Worm (Caenorhabditis elegans) whole organism, late embryonic: ENCODE measurements around the gene K03B8.8.

Experiments
- C08G9.2 ChIP-seq: sonication (generic microtip); optimal IDR thresholded peaks from 2 replicates; lab custom pipeline; 2016; ENCODE audit warnings: mild to moderate bottlenecking, missing genetic modification characterization, moderate library complexity, missing compliant biosample characterization
- C38D4.7 ChIP-seq: fragments of 200-800 bp; sonication (Bioruptor generic); optimal IDR thresholded peaks from 2 replicates; lab custom pipeline; 2018; ENCODE audit warnings: mild to moderate bottlenecking, missing genetic modification characterization, moderate library complexity, missing compliant biosample characterization
- F13H6.1 ChIP-seq: sonication (generic microtip); optimal IDR thresholded peaks from 2 replicates; lab custom pipeline; 2016; ENCODE audit warnings: missing genetic modification characterization, missing compliant biosample characterization
- K02D7.2 ChIP-seq: sonication (generic microtip); optimal IDR thresholded peaks from 2 replicates; lab custom pipeline; 2017; ENCODE audit warnings: mild to moderate bottlenecking, missing genetic modification characterization, missing compliant biosample characterization
- K09A11.1 ChIP-seq: sonication (generic microtip); optimal IDR thresholded peaks from 2 replicates; lab custom pipeline; 2017; ENCODE audit warnings: antibody characterized with exemption, mild to moderate bottlenecking, missing genetic modification characterization, missing compliant biosample characterization; ENCODE audit not compliant: insufficient read depth
- Y22D7AL.16 ChIP-seq: sonication (generic microtip); optimal IDR thresholded peaks from 2 replicates; lab custom pipeline; 2016; ENCODE audit warnings: missing genetic modification characterization, missing compliant biosample characterization
- ahr-1 ChIP-seq: sonication (generic microtip); optimal IDR thresholded peaks from 2 replicates; lab custom pipeline; 2016; ENCODE audit warnings: missing genetic modification characterization, missing compliant biosample characterization
- ama-1 ChIP-seq: fragments of 150-350 bp; optimal IDR thresholded peaks from 2 replicates; lab custom pipeline; 2014
- ceh-14 ChIP-seq: sonication (generic microtip); optimal IDR thresholded peaks from 2 replicates; lab custom pipeline; 2016; ENCODE audit warnings: missing genotype, missing genetic modification characterization, missing compliant biosample characterization
- ceh-18 ChIP-seq: sonication (generic microtip); optimal IDR thresholded peaks from 2 replicates; lab custom pipeline; 2016; ENCODE audit warnings: missing genetic modification characterization, missing compliant biosample characterization
- ceh-22 ChIP-seq: sonication (generic microtip); optimal IDR thresholded peaks from 2 replicates; lab custom pipeline; 2017; ENCODE audit warnings: missing biosample characterization, missing genetic modification characterization
- ceh-24 ChIP-seq: sonication (generic microtip); optimal IDR thresholded peaks from 2 replicates; lab custom pipeline; 2016; ENCODE audit warnings: mild to moderate bottlenecking, missing genetic modification characterization, missing compliant biosample characterization
- ceh-30 ChIP-seq: fragments of 150-350 bp; optimal IDR thresholded peaks from 2 replicates; lab custom pipeline; 2014; ENCODE audit warnings: missing biosample characterization, missing genetic modification characterization
- ceh-45 ChIP-seq: fragments of 200-800 bp; sonication (Bioruptor generic); IDR thresholded peaks from 2 replicates; pipeline ENCODE4 v1.3.6; 2022; ENCODE audit warnings: missing genetic modification reagents, missing genetic modification characterization, missing compliant biosample characterization
- ceh-48 ChIP-seq: sonication (generic microtip); optimal IDR thresholded peaks from 2 replicates; lab custom pipeline; 2016; ENCODE audit warnings: missing genetic modification characterization, inconsistent platforms, missing compliant biosample characterization
- ceh-6 ChIP-seq: fragments of 200-800 bp; sonication (Bioruptor generic); optimal IDR thresholded peaks from 2 replicates; lab custom pipeline; 2018; ENCODE audit warnings: mild to moderate bottlenecking, missing genetic modification characterization, missing compliant biosample characterization
- ceh-9 ChIP-seq: sonication (generic microtip); optimal IDR thresholded peaks from 2 replicates; lab custom pipeline; 2016; ENCODE audit warnings: mild to moderate bottlenecking, missing genetic modification characterization, inconsistent platforms, missing compliant biosample characterization
- che-1 ChIP-seq: sonication (generic microtip); optimal IDR thresholded peaks from 2 replicates; lab custom pipeline; 2016; ENCODE audit warnings: mild to moderate bottlenecking, missing genetic modification characterization, missing compliant biosample characterization
- dmd-4 ChIP-seq: sonication (generic microtip); optimal IDR thresholded peaks from 2 replicates; lab custom pipeline; 2016; ENCODE audit warnings: borderline replicate concordance, missing genetic modification characterization, missing compliant biosample characterization
- dve-1 ChIP-seq: sonication (generic microtip); optimal IDR thresholded peaks from 2 replicates; lab custom pipeline; 2017; ENCODE audit warnings: antibody characterized with exemption, mild to moderate bottlenecking, missing genetic modification characterization, missing compliant biosample characterization
- ets-4 ChIP-seq: sonication (generic microtip); optimal IDR thresholded peaks from 2 replicates; lab custom pipeline; 2016; ENCODE audit warnings: missing genetic modification characterization, missing compliant biosample characterization
- fax-1 ChIP-seq: sonication (generic microtip); optimal IDR thresholded peaks from 2 replicates; lab custom pipeline; 2016; ENCODE audit warnings: missing genotype, missing genetic modification characterization, missing compliant biosample characterization
- fkh-10 ChIP-seq: fragments of 150-350 bp; optimal IDR thresholded peaks from 2 replicates; lab custom pipeline; 2014; ENCODE audit warnings: missing biosample characterization, missing genetic modification reagents, missing genetic modification characterization
- hlh-30 ChIP-seq: sonication (generic microtip); optimal IDR thresholded peaks from 2 replicates; lab custom pipeline; 2017; ENCODE audit warnings: antibody characterized with exemption, missing genetic modification characterization, missing compliant biosample characterization; ENCODE audit not compliant: insufficient read depth
- hlh-6 ChIP-seq: sonication (generic microtip); optimal IDR thresholded peaks from 2 replicates; lab custom pipeline; 2016; ENCODE audit warnings: missing genotype, missing genetic modification characterization, missing compliant biosample characterization
- hlh-8 ChIP-seq: sonication (generic microtip); optimal IDR thresholded peaks from 2 replicates; lab custom pipeline; 2016; ENCODE audit warnings: missing genotype, missing genetic modification characterization, missing compliant biosample characterization
- lim-6 ChIP-seq: sonication (generic microtip); optimal IDR thresholded peaks from 2 replicates; lab custom pipeline; 2016; ENCODE audit warnings: missing genetic modification characterization, missing compliant biosample characterization
- lin-11 ChIP-seq: fragments of 200-800 bp; sonication (Bioruptor generic); optimal IDR thresholded peaks from 2 replicates; lab custom pipeline; 2018; ENCODE audit warnings: mild to moderate bottlenecking, missing genetic modification characterization, missing compliant biosample characterization
- madf-2 ChIP-seq: sonication (generic microtip); optimal IDR thresholded peaks from 2 replicates; lab custom pipeline; 2017; ENCODE audit warnings: missing genetic modification characterization, missing compliant biosample characterization
- mec-3 ChIP-seq: sonication (generic microtip); optimal IDR thresholded peaks from 2 replicates; lab custom pipeline; 2016; ENCODE audit warnings: borderline replicate concordance, missing genetic modification characterization, missing compliant biosample characterization
- nfya-1 ChIP-seq: sonication (generic microtip); optimal IDR thresholded peaks from 2 replicates; lab custom pipeline; 2017; ENCODE audit warnings: missing genetic modification characterization, mild to moderate bottlenecking, missing compliant biosample characterization, antibody characterized with exemption, moderate library complexity
- nhr-11 ChIP-seq: fragments of 150-350 bp; optimal IDR thresholded peaks from 2 replicates; lab custom pipeline; 2014; ENCODE audit warnings: missing biosample characterization, missing genetic modification characterization
- nhr-232 ChIP-seq: sonication (generic microtip); optimal IDR thresholded peaks from 2 replicates; lab custom pipeline; 2016; ENCODE audit warnings: missing genetic modification characterization, missing compliant biosample characterization
- npax-4 ChIP-seq: sonication (generic microtip); optimal IDR thresholded peaks from 2 replicates; lab custom pipeline; 2016; ENCODE audit warnings: missing genetic modification characterization, missing compliant biosample characterization
- pag-3 ChIP-seq: sonication (generic microtip); optimal IDR thresholded peaks from 2 replicates; lab custom pipeline; 2016; ENCODE audit warnings: missing compliant biosample characterization, missing genetic modification characterization, borderline replicate concordance
- pat-9 ChIP-seq: fragments of 200-800 bp; sonication (Bioruptor generic); optimal IDR thresholded peaks from 2 replicates; lab custom pipeline; 2018; ENCODE audit warnings: mild to moderate bottlenecking, missing genetic modification characterization, moderate library complexity, missing compliant biosample characterization
- pha-2 ChIP-seq: sonication (generic microtip); optimal IDR thresholded peaks from 2 replicates; lab custom pipeline; 2017; ENCODE audit warnings: mild to moderate bottlenecking, missing genetic modification characterization, missing compliant biosample characterization
- pha-4 ChIP-seq: fragments of 150-350 bp; optimal IDR thresholded peaks from 2 replicates; lab custom pipeline; 2018; ENCODE audit warnings: missing biosample characterization, missing genetic modification reagents, missing genetic modification characterization
- pqm-1 ChIP-seq: sonication (generic microtip); optimal IDR thresholded peaks from 2 replicates; lab custom pipeline; 2016; ENCODE audit warnings: missing genetic modification characterization, missing compliant biosample characterization
- ref-2 ChIP-seq: sonication (generic microtip); optimal IDR thresholded peaks from 2 replicates; lab custom pipeline; 2016; ENCODE audit warnings: missing genetic modification characterization, missing compliant biosample characterization
- sdc-2 ChIP-seq: sonication (generic microtip); optimal IDR thresholded peaks from 2 replicates; lab custom pipeline; 2016; ENCODE audit warnings: missing genotype, missing genetic modification characterization, missing compliant biosample characterization
- sox-2 ChIP-seq: fragments of 200-800 bp; sonication (Bioruptor generic); IDR thresholded peaks from 2 replicates; pipeline ENCODE4 v1.3.6; 2022; ENCODE audit warnings: missing genetic modification reagents, missing genetic modification characterization, missing compliant biosample characterization
- syd-9 ChIP-seq: sonication (generic microtip); optimal IDR thresholded peaks from 2 replicates; lab custom pipeline; 2016; ENCODE audit warnings: mild to moderate bottlenecking, missing genetic modification characterization, moderate library complexity, missing compliant biosample characterization
- tbx-2 ChIP-seq: sonication (generic microtip); optimal IDR thresholded peaks from 2 replicates; lab custom pipeline; 2016; ENCODE audit warnings: missing genetic modification characterization, missing compliant biosample characterization
- tbx-7 ChIP-seq: sonication (generic microtip); optimal IDR thresholded peaks from 2 replicates; lab custom pipeline; 2016; ENCODE audit warnings: missing genotype, missing genetic modification characterization, missing compliant biosample characterization
- ttx-3 ChIP-seq: sonication (generic microtip); optimal IDR thresholded peaks from 2 replicates; lab custom pipeline; 2016; ENCODE audit warnings: missing genetic modification reagents, missing genetic modification characterization, missing compliant biosample characterization
- unc-42 ChIP-seq: sonication (generic microtip); optimal IDR thresholded peaks from 2 replicates; lab custom pipeline; 2016; ENCODE audit warnings: missing genotype, missing genetic modification characterization, missing compliant biosample characterization
- unc-55 ChIP-seq: sonication (generic microtip); optimal IDR thresholded peaks from 2 replicates; lab custom pipeline; 2017; ENCODE audit warnings: missing biosample characterization, missing genetic modification reagents, missing genetic modification characterization
- unc-86 ChIP-seq: sonication (generic microtip); optimal IDR thresholded peaks from 2 replicates; lab custom pipeline; 2016; ENCODE audit warnings: missing genetic modification characterization, missing compliant biosample characterization
- zip-5 ChIP-seq: sonication (generic microtip); optimal IDR thresholded peaks from 2 replicates; lab custom pipeline; 2016; ENCODE audit warnings: missing genetic modification characterization, missing compliant biosample characterization
- ztf-16 ChIP-seq: sonication (generic microtip); optimal IDR thresholded peaks from 2 replicates; lab custom pipeline; 2017; ENCODE audit warnings: missing genetic modification characterization, missing compliant biosample characterization

Gene K03B8.8

ce11 chrV:11379341-11379740, 31.5 kb downstream of the K03B8.8 start:
- TF ChIP-seq unc-42 (tag; lab: Kevin White, UChicago), result peak; percentile 52
- no peak for TF ChIP-seq C38D4.7

ce11 chrV:11375150-11375792, 35.5 kb downstream of the K03B8.8 start, which contains the start of gene cnb-1:
Gene cnb-1, plus strand, starts transcription at chrV:11375742.
- peak; percentile 62 for TF ChIP-seq hlh-8 (tag; lab: Kevin White, UChicago)
- no peak for TF ChIP-seq sox-2 (GFP tag; lab: Robert Waterston, UW)
- no peak for TF ChIP-seq pat-9
- TF ChIP-seq nhr-232 (tag; lab: Kevin White, UChicago), result no peak
- TF ChIP-seq pha-2 (tag; lab: Kevin White, UChicago), result no peak
- TF ChIP-seq ahr-1, result no peak
- no peak for TF ChIP-seq che-1 (tag; lab: Kevin White, UChicago)
- no peak for TF ChIP-seq ztf-16
- no peak for TF ChIP-seq lin-11 (tag; lab: Kevin White, UChicago)
- TF ChIP-seq pha-4 (tag; lab: Kevin White, UChicago), result no peak
- no peak for TF ChIP-seq dmd-4 (tag; lab: Kevin White, UChicago)
- no peak for TF ChIP-seq K09A11.1 (tag; lab: Kevin White, UChicago)
- peak; percentile 69 for TF ChIP-seq ref-2
- peak; percentile 48 for TF ChIP-seq unc-42 (tag; lab: Kevin White, UChicago)
- TF ChIP-seq ceh-48, result peak; percentile 86
- no peak for TF ChIP-seq ceh-9 (tag; lab: Kevin White, UChicago)
- peak; percentile 29 for TF ChIP-seq hlh-6 (tag; lab: Kevin White, UChicago)
- no peak for TF ChIP-seq K02D7.2
- TF ChIP-seq lim-6 (tag; lab: Kevin White, UChicago), result peak; percentile 16
- TF ChIP-seq ceh-45, result no peak
- TF ChIP-seq Y22D7AL.16 (tag; lab: Kevin White, UChicago), result no peak
- no peak for TF ChIP-seq ama-1 (lab: Kevin White, UChicago)
- no peak for TF ChIP-seq npax-4 (tag; lab: Kevin White, UChicago)
- peak; percentile 9 for TF ChIP-seq zip-5 (tag; lab: Kevin White, UChicago)
- peak; percentile 54 for TF ChIP-seq hlh-30 (tag; lab: Kevin White, UChicago)
- TF ChIP-seq ceh-14 (tag; lab: Kevin White, UChicago), result peak; percentile 84
- TF ChIP-seq unc-86 (tag; lab: Kevin White, UChicago), result peak; percentile 20
- no peak for TF ChIP-seq tbx-7 (tag; lab: Kevin White, UChicago)
- TF ChIP-seq ceh-18 (tag; lab: Kevin White, UChicago), result peak; percentile 76
- no peak for TF ChIP-seq nhr-11 (tag; lab: Kevin White, UChicago)
- no peak for TF ChIP-seq fax-1
- TF ChIP-seq mec-3, result no peak
- peak; percentile 13 for TF ChIP-seq sdc-2
- TF ChIP-seq C38D4.7, result no peak
- peak; percentile 33 for TF ChIP-seq syd-9 (tag; lab: Kevin White, UChicago)
- TF ChIP-seq fkh-10 (GFP tag; lab: Kevin White, UChicago), result no peak
- no peak for TF ChIP-seq dve-1 (tag; lab: Kevin White, UChicago)
- peak; percentile 82 for TF ChIP-seq unc-55 (GFP tag; lab: Kevin White, UChicago)
- TF ChIP-seq ceh-24 (tag; lab: Kevin White, UChicago), result no peak
- TF ChIP-seq F13H6.1 (tag; lab: Kevin White, UChicago), result peak; percentile 39
- TF ChIP-seq ets-4, result no peak
- peak; percentile 32 for TF ChIP-seq C08G9.2
- no peak for TF ChIP-seq madf-2 (tag; lab: Kevin White, UChicago)
- no peak for TF ChIP-seq ceh-22 (tag; lab: Kevin White, UChicago)
- no peak for TF ChIP-seq pqm-1 (tag; lab: Kevin White, UChicago)
- TF ChIP-seq ceh-6 (GFP tag; lab: Kevin White, UChicago), result no peak
- TF ChIP-seq ttx-3, result no peak
- TF ChIP-seq ceh-30, result no peak
- TF ChIP-seq pag-3 (tag; lab: Kevin White, UChicago), result no peak
- TF ChIP-seq nfya-1, result peak; percentile 64
- peak; percentile 75 for TF ChIP-seq tbx-2 (tag; lab: Kevin White, UChicago)
